Worm (Caenorhabditis elegans): ENCODE results near the gene Y22D7AR.6.

DNA sequence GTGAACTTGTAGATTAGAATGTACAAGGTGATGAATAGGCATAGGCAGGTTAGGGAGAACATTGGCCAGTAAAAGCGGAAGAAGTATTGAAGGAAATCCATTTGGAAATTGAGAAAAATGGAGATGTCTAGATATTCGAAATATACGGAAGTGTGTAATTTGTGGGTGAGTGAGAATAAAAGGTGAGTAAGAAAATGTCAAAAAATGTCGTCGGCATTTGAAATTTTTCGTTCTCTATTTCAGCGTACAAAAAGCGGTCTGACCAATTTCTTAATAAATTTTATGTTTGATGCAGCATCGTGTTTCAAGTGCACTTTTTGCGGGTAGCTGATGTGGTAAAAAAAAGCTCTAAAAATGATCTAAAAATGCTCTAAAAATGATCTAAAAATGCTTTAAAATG is 18.5 kb upstream of the Y22D7AR.6 start, which contains the start of gene srd-64:
- TF ChIP-seq sea-2 (GFP tag; optimal IDR thresholded peaks at IDR 0.05) = no peak
- no peak for TF ChIP-seq ceh-28 (tag; optimal IDR thresholded peaks at IDR 0.05)
- no peak for TF ChIP-seq mdl-1 (tag; optimal IDR thresholded peaks at IDR 0.05)
- TF ChIP-seq ama-1 (optimal IDR thresholded peaks at IDR 0.05) = no peak
- no peak for TF ChIP-seq ztf-4 (tag; optimal IDR thresholded peaks at IDR 0.05)
- TF ChIP-seq ceh-16 (tag; optimal IDR thresholded peaks at IDR 0.05) = no peak
- TF ChIP-seq snpc-4 (tag; optimal IDR thresholded peaks at IDR 0.05) = no peak
- TF ChIP-seq zag-1 (tag; optimal IDR thresholded peaks at IDR 0.05) = no peak
- no peak for TF ChIP-seq jun-1 (tag; optimal IDR thresholded peaks at IDR 0.05)
- TF ChIP-seq unc-39 (tag; optimal IDR thresholded peaks at IDR 0.05) = no peak
- TF ChIP-seq daf-12 (tag; optimal IDR thresholded peaks at IDR 0.05) = no peak
- no peak for TF ChIP-seq nhr-11 (tag; optimal IDR thresholded peaks at IDR 0.05)
